Worm (Caenorhabditis elegans) whole organism, late embryonic: Measurements from ENCODE around the gene K09E4.4.

Experiments used
- C08G9.2 ChIP-seq: sonication (generic microtip); optimal IDR thresholded peaks from 2 replicates; lab custom pipeline; 2016; ENCODE audit warnings: mild to moderate bottlenecking, missing genetic modification characterization, moderate library complexity, missing compliant biosample characterization
- C38D4.7 ChIP-seq: fragments of 200-800 bp; sonication (Bioruptor generic); optimal IDR thresholded peaks from 2 replicates; lab custom pipeline; 2018; ENCODE audit warnings: mild to moderate bottlenecking, missing genetic modification characterization, moderate library complexity, missing compliant biosample characterization
- F13H6.1 ChIP-seq: sonication (generic microtip); optimal IDR thresholded peaks from 2 replicates; lab custom pipeline; 2016; ENCODE audit warnings: missing genetic modification characterization, missing compliant biosample characterization
- fkh-10 ChIP-seq: fragments of 150-350 bp; optimal IDR thresholded peaks from 2 replicates; lab custom pipeline; 2014; ENCODE audit warnings: missing biosample characterization, missing genetic modification reagents, missing genetic modification characterization
- madf-2 ChIP-seq: sonication (generic microtip); optimal IDR thresholded peaks from 2 replicates; lab custom pipeline; 2017; ENCODE audit warnings: missing genetic modification characterization, missing compliant biosample characterization
- nfya-1 ChIP-seq: sonication (generic microtip); optimal IDR thresholded peaks from 2 replicates; lab custom pipeline; 2017; ENCODE audit warnings: missing genetic modification characterization, mild to moderate bottlenecking, missing compliant biosample characterization, antibody characterized with exemption, moderate library complexity
- nhr-232 ChIP-seq: sonication (generic microtip); optimal IDR thresholded peaks from 2 replicates; lab custom pipeline; 2016; ENCODE audit warnings: missing genetic modification characterization, missing compliant biosample characterization
- pat-9 ChIP-seq: fragments of 200-800 bp; sonication (Bioruptor generic); optimal IDR thresholded peaks from 2 replicates; lab custom pipeline; 2018; ENCODE audit warnings: mild to moderate bottlenecking, missing genetic modification characterization, moderate library complexity, missing compliant biosample characterization
- syd-9 ChIP-seq: sonication (generic microtip); optimal IDR thresholded peaks from 2 replicates; lab custom pipeline; 2016; ENCODE audit warnings: mild to moderate bottlenecking, missing genetic modification characterization, moderate library complexity, missing compliant biosample characterization
- ttx-3 ChIP-seq: sonication (generic microtip); optimal IDR thresholded peaks from 2 replicates; lab custom pipeline; 2016; ENCODE audit warnings: missing genetic modification reagents, missing genetic modification characterization, missing compliant biosample characterization

The K09E4.4 gene

DNA sequence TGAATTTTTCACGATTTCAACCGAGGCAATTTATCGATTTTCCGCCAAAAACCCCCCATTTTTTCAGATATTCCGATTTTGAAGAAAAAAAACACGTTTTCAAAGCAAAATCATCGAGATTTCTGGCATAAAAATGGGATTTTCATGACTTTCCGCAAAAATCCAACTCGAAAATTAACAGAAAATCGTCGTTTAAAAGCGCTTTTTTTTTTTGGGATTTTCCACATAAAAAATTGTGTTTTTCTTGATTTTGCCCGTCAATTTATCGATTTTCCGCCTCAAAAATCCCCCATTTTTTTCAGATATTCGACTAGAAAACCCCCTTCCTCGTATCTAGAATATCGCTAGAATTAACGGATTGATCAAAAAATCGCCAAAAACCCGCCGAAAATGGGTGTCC, 53.4 kb downstream of the K09E4.4 start, which contains the start of gene xrn-1:
xrn-1 (plus strand) TSS at position 301 of the 400 bp plus-strand sequence.
- TF ChIP-seq C08G9.2 (no peak), pat-9 (tag; lab: Kevin White, UChicago) (no peak), nfya-1 (tag; lab: Kevin White, UChicago) (no peak), madf-2 (tag; lab: Kevin White, UChicago) (no peak)

DNA sequence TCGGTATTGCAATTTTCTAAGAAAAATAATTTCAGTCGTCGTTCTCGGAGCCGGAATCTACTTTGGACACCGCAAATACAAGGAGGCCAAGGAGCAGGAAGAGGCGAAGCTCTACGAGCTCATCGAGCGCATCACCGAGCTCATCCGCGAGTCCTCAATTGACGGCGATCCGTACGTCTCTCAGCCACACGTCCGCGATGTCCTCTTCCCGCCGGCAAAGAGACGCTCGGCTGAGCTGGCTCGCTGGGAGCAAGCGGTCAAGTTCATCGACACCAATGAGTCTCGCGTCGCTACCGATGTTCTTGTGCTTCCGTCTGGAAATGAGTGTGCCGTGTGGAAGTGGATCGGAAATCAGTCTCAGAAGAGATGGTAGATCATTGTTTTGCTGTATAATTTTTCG, 56.5 kb downstream of the K09E4.4 start:
- TF ChIP-seq C38D4.7 (no peak), F13H6.1 (tag; lab: Kevin White, UChicago) (no peak), nhr-232 (tag; lab: Kevin White, UChicago) (no peak), ttx-3 (tag; lab: Kevin White, UChicago) (no peak), fkh-10 (no peak), syd-9 (tag; lab: Kevin White, UChicago) (no peak)
